Worm (Caenorhabditis elegans): ENCODE data around the gene srlf-10.

The srlf-10 gene

ce11 chrIII:13427817-13428216 lies 25.8 kb downstream of the srlf-10 start:
- no peak for TF ChIP-seq R02D3.7 (tag; optimal IDR thresholded peaks at IDR 0.05)
- TF ChIP-seq blmp-1 (tag; optimal IDR thresholded peaks at IDR 0.05; ENCODE audit: insufficient read depth) = no peak
- no peak for TF ChIP-seq elt-3 (tag; optimal IDR thresholded peaks at IDR 0.05)
- TF ChIP-seq lin-11 (tag; optimal IDR thresholded peaks at IDR 0.05) = no peak

ce11 chrIII:13429668-13430067 lies 27.7 kb downstream of the srlf-10 start, which contains the start of gene bli-5:
TSS of gene bli-5 (minus strand) at chrIII:13429768.
- TF ChIP-seq crh-2 (tag; optimal IDR thresholded peaks at IDR 0.05) = no peak
- no peak for TF ChIP-seq ZK546.5 (tag; optimal IDR thresholded peaks at IDR 0.05)
- TF ChIP-seq ceh-16 (tag; optimal IDR thresholded peaks at IDR 0.05) = no peak
- no peak for TF ChIP-seq sem-4 (tag; optimal IDR thresholded peaks at IDR 0.05)
- TF ChIP-seq R02D3.7 (tag; optimal IDR thresholded peaks at IDR 0.05) = no peak
- no peak for TF ChIP-seq nhr-10 (tag; optimal IDR thresholded peaks at IDR 0.05)
- TF ChIP-seq lin-13 (GFP tag; optimal IDR thresholded peaks at IDR 0.05) = no peak
- no peak for TF ChIP-seq unc-62 (GFP tag; optimal IDR thresholded peaks at IDR 0.05)
- TF ChIP-seq sma-3 (GFP tag; optimal IDR thresholded peaks at IDR 0.05) = no peak

ce11 chrIII:13430162-13430561 lies 28.2 kb downstream of the srlf-10 start, which contains the start of gene trf-1:
TSS of gene trf-1 (plus strand) at chrIII:13430462.
- TF ChIP-seq zag-1 (tag; optimal IDR thresholded peaks at IDR 0.05) (no peak), mbf-1 (tag; optimal IDR thresholded peaks at IDR 0.05) (no peak), nhr-237 (tag; optimal IDR thresholded peaks at IDR 0.05) (no peak), nhr-12 (tag; optimal IDR thresholded peaks at IDR 0.05) (no peak), alr-1 (tag; optimal IDR thresholded peaks at IDR 0.05) (no peak), mdl-1 (tag; optimal IDR thresholded peaks at IDR 0.05) (no peak), ztf-1 (GFP tag; conservative IDR thresholded peaks at IDR 0.05) (no peak), ztf-4 (tag; optimal IDR thresholded peaks at IDR 0.05) (no peak), lin-13 (GFP tag; optimal IDR thresholded peaks at IDR 0.05) (no peak), egl-27 (tag; optimal IDR thresholded peaks at IDR 0.05) (no peak), nhr-6 (tag; optimal IDR thresholded peaks at IDR 0.05) (no peak), ztf-11 (tag; optimal IDR thresholded peaks at IDR 0.05) (no peak), unc-62 (GFP tag; optimal IDR thresholded peaks at IDR 0.05) (no peak), fos-1 (tag; optimal IDR thresholded peaks at IDR 0.05) (no peak), nhr-129 (tag; optimal IDR thresholded peaks at IDR 0.05) (no peak), F13H6.1 (tag; optimal IDR thresholded peaks at IDR 0.05) (no peak), peb-1 (tag; optimal IDR thresholded peaks at IDR 0.05) (no peak), ama-1 (optimal IDR thresholded peaks at IDR 0.05) (no peak), nhr-25 (tag; optimal IDR thresholded peaks at IDR 0.05) (no peak), lin-39 (tag; optimal IDR thresholded peaks at IDR 0.05) (no peak)

DNA sequence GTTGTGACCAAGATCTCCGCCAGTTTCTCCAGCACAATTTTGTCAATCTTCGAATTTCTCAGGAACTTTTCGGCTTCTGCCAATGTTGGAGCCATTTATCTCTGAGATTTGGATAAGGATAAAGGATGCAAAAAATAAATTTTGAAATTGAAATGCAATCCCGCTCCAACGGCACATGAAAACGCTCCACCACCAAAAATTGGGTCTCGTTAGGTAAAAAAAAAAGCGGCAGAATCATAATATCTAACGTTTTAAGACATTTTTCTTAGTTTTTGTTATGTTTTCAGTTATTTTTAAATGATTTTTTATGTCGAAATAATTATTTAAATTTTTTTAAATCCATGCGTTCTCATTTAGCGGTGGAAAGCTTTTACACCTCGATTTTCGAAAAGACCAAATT lies 32.4 kb downstream of the srlf-10 start, which contains the start of gene F45G2.7:
Gene F45G2.7, minus strand, starts transcription at position 101 of the 400 bp plus-strand sequence.
- TF ChIP-seq lin-11 (tag; optimal IDR thresholded peaks at IDR 0.05) (no peak), R02D3.7 (tag; optimal IDR thresholded peaks at IDR 0.05) (no peak), skn-1 (tag; optimal IDR thresholded peaks at IDR 0.05) (no peak), nhr-77 (tag; optimal IDR thresholded peaks at IDR 0.05) (no peak), elt-1 (tag; optimal IDR thresholded peaks at IDR 0.05) (no peak), unc-62 (GFP tag; optimal IDR thresholded peaks at IDR 0.05) (no peak), ZK546.5 (tag; optimal IDR thresholded peaks at IDR 0.05) (no peak), zag-1 (tag; optimal IDR thresholded peaks at IDR 0.05) (no peak), egl-27 (tag; optimal IDR thresholded peaks at IDR 0.05) (no peak), sma-9 (GFP tag; optimal IDR thresholded peaks at IDR 0.05) (no peak), sma-9 (tag; optimal IDR thresholded peaks at IDR 0.05) (no peak), nhr-12 (tag; optimal IDR thresholded peaks at IDR 0.05) (no peak), mab-5 (tag; optimal IDR thresholded peaks at IDR 0.05) (no peak), ztf-4 (tag; optimal IDR thresholded peaks at IDR 0.05) (no peak), ztf-1 (GFP tag; conservative IDR thresholded peaks at IDR 0.05) (no peak), nhr-11 (tag; optimal IDR thresholded peaks at IDR 0.05) (no peak), nhr-129 (tag; optimal IDR thresholded peaks at IDR 0.05) (no peak), fos-1 (tag; optimal IDR thresholded peaks at IDR 0.05) (no peak), unc-55 (GFP tag; optimal IDR thresholded peaks at IDR 0.05) (no peak)

Data from whole organism, L2 larva.